Worm (Caenorhabditis elegans) whole organism, L4 larva: ENCODE data around the gene T06E4.7.

ENCODE experiments used
- D1046.2 ChIP-seq: fragments of 200-800 bp; sonication (Bioruptor generic); IDR thresholded peaks from 2 replicates; pipeline ENCODE4 v1.3.6; 2022; ENCODE audit warnings: missing genetic modification characterization, missing compliant biosample characterization
- F10B5.3 ChIP-seq: sonication (generic microtip); optimal IDR thresholded peaks from 2 replicates; lab custom pipeline; 2016; ENCODE audit warnings: mild to moderate bottlenecking, missing genetic modification characterization, missing compliant biosample characterization
- F26F4.8 ChIP-seq: fragments of 200-800 bp; sonication (Bioruptor generic); conservative IDR thresholded peaks from 2 replicates; pipeline ENCODE4 v1.3.6; 2022; ENCODE audit warnings: missing genetic modification characterization, missing compliant biosample characterization
- R02D3.7 ChIP-seq: fragments of 150-350 bp; sonication (generic microtip); optimal IDR thresholded peaks from 3 replicates; lab custom pipeline; 2014; ENCODE audit warnings: missing biosample characterization, missing genetic modification characterization
- T20F7.1 ChIP-seq: fragments of 200-800 bp; sonication (Bioruptor generic); optimal IDR thresholded peaks from 2 replicates; lab custom pipeline; 2018; ENCODE audit warnings: mild to moderate bottlenecking, missing genetic modification characterization, missing compliant biosample characterization
- Y48G9A.11 ChIP-seq: fragments of 200-800 bp; sonication (Bioruptor generic); IDR thresholded peaks from 2 replicates; pipeline ENCODE4 v1.3.6; 2022; ENCODE audit warnings: missing genetic modification reagents, missing genetic modification characterization, missing compliant biosample characterization
- arid-1 ChIP-seq: fragments of 200-800 bp; sonication (Bioruptor generic); conservative IDR thresholded peaks from 2 replicates; pipeline ENCODE4 v1.3.6; 2022; ENCODE audit warnings: missing genetic modification reagents, missing genetic modification characterization, missing compliant biosample characterization
- attf-4 ChIP-seq: sonication (generic microtip); optimal IDR thresholded peaks from 3 replicates; lab custom pipeline; 2017; ENCODE audit warnings: missing biosample characterization, missing genetic modification characterization
- ceh-32 ChIP-seq: sonication (generic microtip); optimal IDR thresholded peaks from 2 replicates; lab custom pipeline; 2016; ENCODE audit warnings: mild to moderate bottlenecking, missing genetic modification characterization, missing compliant biosample characterization; ENCODE audit not compliant: poor library complexity
- cey-2 ChIP-seq: sonication (generic microtip); optimal IDR thresholded peaks from 3 replicates; lab custom pipeline; 2017; ENCODE audit warnings: missing genetic modification characterization, mild to moderate bottlenecking, missing compliant biosample characterization, antibody characterized with exemption, borderline replicate concordance; ENCODE audit not compliant: insufficient read depth
- ctbp-1 ChIP-seq: fragments of 200-800 bp; sonication (Bioruptor generic); IDR thresholded peaks from 2 replicates; pipeline ENCODE4 v1.3.6; 2022; ENCODE audit warnings: missing genetic modification reagents, missing genetic modification characterization, missing compliant biosample characterization
- daf-12 ChIP-seq: fragments of 150-350 bp; optimal IDR thresholded peaks from 2 replicates; lab custom pipeline; 2014; ENCODE audit warnings: missing biosample characterization, missing genetic modification reagents, missing genetic modification characterization
- dpl-1 ChIP-seq: fragments of 150-350 bp; optimal IDR thresholded peaks from 2 replicates; lab custom pipeline; 2014; ENCODE audit warnings: missing biosample characterization, missing genetic modification reagents, missing genetic modification characterization
- dve-1 ChIP-seq: sonication (generic microtip); optimal IDR thresholded peaks from 2 replicates; lab custom pipeline; 2017; ENCODE audit warnings: antibody characterized with exemption, mild to moderate bottlenecking, missing genetic modification characterization, missing compliant biosample characterization; ENCODE audit not compliant: insufficient read depth
- egl-43 ChIP-seq: fragments of 200-800 bp; sonication (Bioruptor generic); IDR thresholded peaks from 2 replicates; pipeline ENCODE4 v1.3.6; 2022; ENCODE audit warnings: missing genetic modification reagents, missing genetic modification characterization, missing compliant biosample characterization
- gei-8 ChIP-seq: fragments of 200-800 bp; sonication (Bioruptor generic); optimal IDR thresholded peaks from 2 replicates; lab custom pipeline; 2018; ENCODE audit warnings: mild to moderate bottlenecking, missing genetic modification characterization, missing compliant biosample characterization
- hif-1 ChIP-seq, 2 experiments: sonication (generic microtip); optimal IDR thresholded peaks; 2 replicates each; lab custom pipeline; 2016 to 2017; ENCODE audit warnings: missing compliant biosample characterization in 2 of 2, missing genetic modification characterization in 2 of 2, missing genetic modification reagents in 2 of 2, missing genotype in 2 of 2, mild to moderate bottlenecking in 1 of 2
- hlh-11 ChIP-seq: fragments of 200-800 bp; sonication (Bioruptor generic); optimal IDR thresholded peaks from 2 replicates; lab custom pipeline; 2018; ENCODE audit warnings: mild to moderate bottlenecking, missing genetic modification characterization, missing compliant biosample characterization
- lim-7 ChIP-seq: fragments of 200-800 bp; sonication (Bioruptor generic); IDR thresholded peaks from 2 replicates; pipeline ENCODE4 v1.3.6; 2022; ENCODE audit warnings: missing genetic modification characterization, missing compliant biosample characterization
- lin-1 ChIP-seq: fragments of 200-800 bp; sonication (Bioruptor generic); IDR thresholded peaks from 2 replicates; pipeline ENCODE4 v1.3.6; 2022; ENCODE audit warnings: missing genetic modification reagents, missing genetic modification characterization, missing compliant biosample characterization
- lin-15B ChIP-seq: fragments of 150-350 bp; sonication (generic microtip); optimal IDR thresholded peaks from 3 replicates; lab custom pipeline; 2014; ENCODE audit warnings: missing biosample characterization, missing genetic modification characterization
- lin-38 ChIP-seq: fragments of 200-800 bp; sonication (Bioruptor generic); IDR thresholded peaks from 2 replicates; pipeline ENCODE4 v1.3.6; 2022; ENCODE audit warnings: missing genetic modification reagents, missing genetic modification characterization, missing compliant biosample characterization
- lir-3 ChIP-seq: sonication (generic microtip); optimal IDR thresholded peaks from 2 replicates; lab custom pipeline; 2016; ENCODE audit warnings: mild to moderate bottlenecking, missing genetic modification characterization, missing compliant biosample characterization
- lsy-2 ChIP-seq, 2 experiments: fragments of 150-350 bp in 1 of 2; sonication (generic microtip) in 1 of 2; optimal IDR thresholded peaks; 2 replicates each; lab custom pipeline; 2014 to 2017; ENCODE audit warnings: missing biosample characterization in 2 of 2, missing genetic modification characterization in 2 of 2
- madf-5 ChIP-seq, 2 experiments: fragments of 200-800 bp; sonication (Bioruptor generic); IDR thresholded peaks; 2 replicates each; pipeline ENCODE4 v1.3.6; 2022; ENCODE audit warnings: missing compliant biosample characterization in 2 of 2, missing genetic modification characterization in 2 of 2
- mes-2 ChIP-seq: sonication (generic microtip); optimal IDR thresholded peaks from 2 replicates; lab custom pipeline; 2016; ENCODE audit warnings: missing genotype, mild to moderate bottlenecking, missing genetic modification characterization, missing compliant biosample characterization; ENCODE audit not compliant: poor library complexity, severe bottlenecking
- mxl-2 ChIP-seq: fragments of 200-800 bp; sonication (Bioruptor generic); conservative IDR thresholded peaks from 2 replicates; pipeline ENCODE4 v1.3.6; 2022; ENCODE audit warnings: missing genetic modification reagents, missing genetic modification characterization, missing compliant biosample characterization
- mxl-3 ChIP-seq: fragments of 200-800 bp; sonication (Bioruptor generic); optimal IDR thresholded peaks from 2 replicates; lab custom pipeline; 2018; ENCODE audit warnings: mild to moderate bottlenecking, missing genetic modification characterization, missing compliant biosample characterization
- nhr-10 ChIP-seq: fragments of 150-350 bp; optimal IDR thresholded peaks from 2 replicates; lab custom pipeline; 2014; ENCODE audit warnings: missing biosample characterization, missing genetic modification characterization
- nhr-102 ChIP-seq: sonication (generic microtip); optimal IDR thresholded peaks from 2 replicates; lab custom pipeline; 2016; ENCODE audit warnings: mild to moderate bottlenecking, missing genetic modification characterization, moderate library complexity, missing compliant biosample characterization
- nhr-237 ChIP-seq: sonication (generic microtip); optimal IDR thresholded peaks from 2 replicates; lab custom pipeline; 2017; ENCODE audit warnings: missing biosample characterization, missing genetic modification characterization
- nhr-25 ChIP-seq: sonication (generic microtip); optimal IDR thresholded peaks from 2 replicates; lab custom pipeline; 2017; ENCODE audit warnings: missing genetic modification characterization, mild to moderate bottlenecking, missing compliant biosample characterization, antibody characterized with exemption, moderate library complexity, borderline replicate concordance; ENCODE audit not compliant: insufficient read depth
- php-3 ChIP-seq: fragments of 200-800 bp; sonication (Bioruptor generic); IDR thresholded peaks from 2 replicates; pipeline ENCODE4 v1.3.6; 2022; ENCODE audit warnings: missing genetic modification reagents, missing genetic modification characterization, missing compliant biosample characterization
- rbr-2 ChIP-seq: sonication (generic microtip); optimal IDR thresholded peaks from 2 replicates; lab custom pipeline; 2016; ENCODE audit warnings: missing genotype, missing genetic modification characterization, missing compliant biosample characterization
- sdz-12 ChIP-seq: fragments of 200-800 bp; sonication (Bioruptor generic); optimal IDR thresholded peaks from 2 replicates; lab custom pipeline; 2018; ENCODE audit warnings: mild to moderate bottlenecking, missing genetic modification characterization, missing compliant biosample characterization
- set-16 ChIP-seq: fragments of 200-800 bp; sonication (Bioruptor generic); IDR thresholded peaks from 2 replicates; pipeline ENCODE4 v1.3.6; 2022; ENCODE audit warnings: missing genetic modification reagents, missing genetic modification characterization, missing compliant biosample characterization
- snpc-4 ChIP-seq: fragments of 150-350 bp; optimal IDR thresholded peaks from 2 replicates; lab custom pipeline; 2014; ENCODE audit warnings: missing biosample characterization, missing genetic modification characterization
- spr-1 ChIP-seq: sonication (generic microtip); optimal IDR thresholded peaks from 2 replicates; lab custom pipeline; 2016; ENCODE audit warnings: mild to moderate bottlenecking, missing genetic modification characterization, missing compliant biosample characterization
- unc-130 ChIP-seq: sonication (generic microtip); optimal IDR thresholded peaks from 2 replicates; lab custom pipeline; 2016; ENCODE audit warnings: missing genetic modification reagents, missing genetic modification characterization, missing compliant biosample characterization
- unc-62 ChIP-seq, 3 experiments: fragments of 150-350 bp in 1 of 3; sonication (generic microtip); optimal IDR thresholded peaks in 2 of 3; peaks in 1 of 3; 1 replicate in 1 of 3; 2 replicates in 2 of 3; lab custom pipeline; 2014 to 2017; ENCODE audit warnings: missing biosample characterization in 3 of 3, missing genetic modification characterization in 3 of 3, missing genetic modification reagents in 3 of 3, missing genotype in 1 of 3
- vab-7 ChIP-seq: fragments of 200-800 bp; sonication (Bioruptor generic); IDR thresholded peaks from 2 replicates; pipeline ENCODE4 v1.3.6; 2022; ENCODE audit warnings: missing genetic modification reagents, missing genetic modification characterization, missing compliant biosample characterization
- zfp-2 ChIP-seq: sonication (generic microtip); optimal IDR thresholded peaks from 2 replicates; lab custom pipeline; 2016; ENCODE audit warnings: mild to moderate bottlenecking, missing genetic modification characterization, missing compliant biosample characterization
- zfp-3 ChIP-seq: fragments of 200-800 bp; sonication (Bioruptor generic); conservative IDR thresholded peaks from 2 replicates; pipeline ENCODE4 v1.3.6; 2022; ENCODE audit warnings: missing genetic modification reagents, missing genetic modification characterization, missing compliant biosample characterization

The T06E4.7 gene

DNA sequence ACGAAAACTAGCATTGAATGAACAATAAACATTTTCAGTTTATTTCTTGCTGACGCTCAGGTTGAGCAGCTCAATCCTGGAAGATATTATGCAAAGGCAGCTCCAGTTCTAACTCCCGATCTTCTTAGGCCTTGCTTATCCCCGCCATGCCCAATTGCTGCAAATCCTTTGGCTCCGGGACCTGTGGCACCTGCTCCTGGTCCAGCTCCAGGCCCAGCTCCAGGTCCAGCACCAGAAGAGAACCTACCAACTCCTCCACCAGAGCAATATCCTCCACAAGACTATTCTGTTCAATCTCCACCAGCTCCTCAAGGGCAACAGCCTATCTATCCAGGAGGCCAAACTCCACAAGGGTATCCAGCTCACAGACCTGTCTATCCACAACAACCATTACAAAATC, 10.1 kb upstream of the T06E4.7 start:
- no peak for TF ChIP-seq arid-1 (GFP tag; lab: Robert Waterston, UW)
- peak in 1 of 2 experiments; percentile 5 for TF ChIP-seq unc-62 (GFP tag; optimal IDR thresholded peaks at IDR 0.05 in 1 of 2; lab: Kevin White, UChicago)
- no peak for TF ChIP-seq unc-62 (tag; optimal IDR thresholded peaks at IDR 0.05; lab: Kevin White, UChicago)
- no peak for TF ChIP-seq zfp-2 (tag; lab: Kevin White, UChicago)
- peak; percentile 71 for TF ChIP-seq set-16 (GFP tag; lab: Robert Waterston, UW)
- no peak for TF ChIP-seq daf-12 (tag; lab: Kevin White, UChicago)
- no peak for TF ChIP-seq cey-2 (tag; lab: Kevin White, UChicago)
- TF ChIP-seq vab-7 (GFP tag; lab: Robert Waterston, UW): no peak
- no peak for TF ChIP-seq nhr-102 (tag; lab: Kevin White, UChicago)

DNA sequence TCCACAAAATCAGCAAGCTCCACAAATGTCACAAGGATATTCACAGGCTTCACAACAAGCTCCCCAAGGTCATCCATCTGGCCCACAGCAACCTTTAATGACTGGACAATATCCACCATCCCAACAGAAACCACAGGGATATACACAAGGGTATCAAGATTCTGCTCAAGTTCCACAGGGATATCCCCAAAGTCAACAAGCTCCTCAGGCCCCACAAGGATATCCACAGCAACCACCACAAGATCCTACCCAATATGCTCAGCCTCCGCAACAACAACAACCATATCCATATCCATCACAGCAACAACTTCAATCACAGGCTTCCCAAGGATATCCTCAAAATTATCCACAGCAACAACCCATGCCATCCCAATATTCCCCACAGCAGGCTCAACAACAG, 9.5 kb upstream of the T06E4.7 start:
- TF ChIP-seq lir-3 (tag; lab: Kevin White, UChicago) (no peak), lsy-2 (tag; optimal IDR thresholded peaks at IDR 0.05; lab: Kevin White, UChicago) (no peak), ctbp-1 (GFP tag; lab: Robert Waterston, UW) (no peak), F10B5.3 (tag; lab: Kevin White, UChicago) (no peak), mes-2 (tag; lab: Kevin White, UChicago) (no peak), Y48G9A.11 (GFP tag; lab: Robert Waterston, UW) (no peak), arid-1 (GFP tag; lab: Robert Waterston, UW) (no peak), vab-7 (GFP tag; lab: Robert Waterston, UW) (no peak), attf-4 (tag; lab: Kevin White, UChicago) (no peak), nhr-237 (no peak), zfp-3 (GFP tag; lab: Robert Waterston, UW) (no peak), nhr-25 (tag; lab: Kevin White, UChicago) (no peak), lin-38 (GFP tag; lab: Robert Waterston, UW) (no peak), php-3 (GFP tag; lab: Robert Waterston, UW) (no peak), rbr-2 (tag; lab: Kevin White, UChicago) (no peak), unc-130 (GFP tag; lab: Kevin White, UChicago) (no peak), hif-1 (tag; optimal IDR thresholded peaks at IDR 0.05; lab: Kevin White, UChicago) (no peak), sdz-12 (GFP tag; lab: Kevin White, UChicago) (no peak), mxl-2 (GFP tag; lab: Robert Waterston, UW) (no peak), snpc-4 (tag; lab: Kevin White, UChicago) (no peak)

ce11 chrV:9618420-9618819, 7.8 kb upstream of the T06E4.7 start:
- TF ChIP-seq F26F4.8 (GFP tag; lab: Robert Waterston, UW) (no peak), ceh-32 (tag; lab: Kevin White, UChicago) (no peak), lin-1 (no peak), hlh-11 (tag; lab: Kevin White, UChicago) (no peak), daf-12 (tag; lab: Kevin White, UChicago) (no peak), lim-7 (GFP tag; lab: Robert Waterston, UW) (no peak), egl-43 (GFP tag; lab: Robert Waterston, UW) (peak; percentile 74), arid-1 (GFP tag; lab: Robert Waterston, UW) (no peak), set-16 (GFP tag; lab: Robert Waterston, UW) (peak; percentile 96), madf-5 (GFP tag; IDR thresholded peaks at IDR 0.05; lab: Robert Waterston, UW) (no peak), R02D3.7 (tag; lab: Kevin White, UChicago) (no peak), lin-38 (GFP tag; lab: Robert Waterston, UW) (no peak), nhr-10 (no peak), lsy-2 (tag; optimal IDR thresholded peaks at IDR 0.05; lab: Kevin White, UChicago) (no peak), dve-1 (tag; lab: Kevin White, UChicago) (no peak), gei-8 (GFP tag; lab: Kevin White, UChicago) (no peak), D1046.2 (no peak), mxl-3 (GFP tag; lab: Kevin White, UChicago) (no peak), unc-62 (GFP tag; optimal IDR thresholded peaks at IDR 0.05 in 1 of 2; lab: Kevin White, UChicago) (no peak), unc-62 (tag; optimal IDR thresholded peaks at IDR 0.05; lab: Kevin White, UChicago) (no peak), lin-15B (tag; lab: Kevin White, UChicago) (no peak), T20F7.1 (GFP tag; lab: Kevin White, UChicago) (no peak), nhr-25 (tag; lab: Kevin White, UChicago) (no peak), spr-1 (no peak), dpl-1 (GFP tag; lab: Kevin White, UChicago) (no peak), vab-7 (GFP tag; lab: Robert Waterston, UW) (0 out of 2 replicates have a peak, but pooled peaks have one; percentile 17)
- TF ChIP-seq, all 104 proteins: peak for 3
